Fruit fly (Drosophila melanogaster): Measurements from ENCODE around the gene osa.

Gene osa

DNA sequence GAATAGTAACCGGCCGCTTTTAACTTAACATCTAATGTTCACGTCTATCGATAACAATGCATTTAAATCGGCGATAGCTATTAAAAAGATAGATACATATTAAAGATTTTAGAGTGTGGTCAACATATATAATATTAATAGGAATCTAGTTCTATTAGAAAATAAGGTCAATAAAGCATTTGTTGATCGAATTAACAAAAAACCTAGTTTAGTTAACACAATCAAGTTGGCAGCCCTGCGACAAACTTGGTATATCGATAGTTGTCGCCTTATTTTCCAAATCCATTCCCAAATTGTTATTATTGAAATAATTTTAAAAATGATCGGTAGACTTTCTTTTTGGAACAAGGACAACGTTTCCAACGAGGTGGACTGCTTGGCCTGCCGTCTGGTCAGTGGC, 33.3 kb downstream of the osa start, which contains the start of the genes CG31251 and CG31360:
CG31251 (minus strand) TSS at position 62 of the 400 bp plus-strand sequence.
CG31360 (plus strand) TSS at position 244 of the 400 bp plus-strand sequence.
- TF ChIP-seq psq (optimal IDR thresholded peaks at IDR 0.05) (no peak), Sin3A (optimal IDR thresholded peaks at IDR 0.05) (no peak), ttk (optimal IDR thresholded peaks at IDR 0.05) (no peak), insv (optimal IDR thresholded peaks at IDR 0.05) (no peak), Myc (optimal IDR thresholded peaks at IDR 0.05) (no peak), h (optimal IDR thresholded peaks at IDR 0.05) (no peak)

dm6 chr3R:17682244-17682773, 35.8 kb downstream of the osa start, which contains the start of the genes alt and CG7655:
alt (minus strand) TSS chr3R:17682515.
CG7655 (plus strand) TSS chr3R:17682669.
- TF ChIP-seq h (optimal IDR thresholded peaks at IDR 0.05) (no peak), Sin3A (optimal IDR thresholded peaks at IDR 0.05) (no peak), ttk (optimal IDR thresholded peaks at IDR 0.05) (no peak), insv (optimal IDR thresholded peaks at IDR 0.05) (no peak)

DNA sequence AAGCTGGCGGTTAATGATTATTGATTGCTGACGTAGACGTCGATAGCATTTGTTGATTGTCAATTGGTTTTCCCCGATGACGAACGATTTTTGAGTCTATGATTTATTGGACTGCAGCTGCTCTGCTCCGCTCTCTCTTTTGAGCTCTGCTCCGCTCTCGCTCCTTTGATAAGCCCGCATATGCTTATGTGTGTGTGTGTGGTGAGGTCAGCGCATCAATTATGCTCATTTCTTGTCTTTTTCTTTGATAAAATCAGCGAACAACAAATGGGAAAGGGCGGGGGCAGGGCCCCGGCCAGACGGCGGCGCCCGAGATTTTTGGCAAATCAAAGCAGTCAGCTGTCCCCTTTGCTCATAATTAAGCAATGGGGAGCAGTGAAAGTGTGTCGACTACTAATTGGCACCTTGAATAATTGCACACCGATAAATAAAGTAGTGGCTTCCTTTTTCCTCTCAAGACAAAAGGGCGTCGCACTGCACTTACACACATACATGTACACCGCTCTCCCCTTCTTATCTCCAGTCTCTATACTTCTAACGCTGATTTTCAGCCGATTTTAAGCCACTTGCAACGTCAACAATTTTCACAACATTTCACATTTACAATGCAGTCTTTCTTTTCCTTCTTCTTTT, 36.4 kb downstream of the osa start:
- TF ChIP-seq h (optimal IDR thresholded peaks at IDR 0.05), result no peak
- no peak for TF ChIP-seq ttk (optimal IDR thresholded peaks at IDR 0.05)
- no peak for TF ChIP-seq psq (optimal IDR thresholded peaks at IDR 0.05)
- no peak for TF ChIP-seq Myc (optimal IDR thresholded peaks at IDR 0.05)
- no peak for TF ChIP-seq insv (optimal IDR thresholded peaks at IDR 0.05)
- no peak for TF ChIP-seq Sin3A (optimal IDR thresholded peaks at IDR 0.05)

- no peak for TF ChIP-seq psq (optimal IDR thresholded peaks at IDR 0.05)
Measured at dm6 chr3R:17680639-17681302, 37.4 kb downstream of the osa start.

DNA sequence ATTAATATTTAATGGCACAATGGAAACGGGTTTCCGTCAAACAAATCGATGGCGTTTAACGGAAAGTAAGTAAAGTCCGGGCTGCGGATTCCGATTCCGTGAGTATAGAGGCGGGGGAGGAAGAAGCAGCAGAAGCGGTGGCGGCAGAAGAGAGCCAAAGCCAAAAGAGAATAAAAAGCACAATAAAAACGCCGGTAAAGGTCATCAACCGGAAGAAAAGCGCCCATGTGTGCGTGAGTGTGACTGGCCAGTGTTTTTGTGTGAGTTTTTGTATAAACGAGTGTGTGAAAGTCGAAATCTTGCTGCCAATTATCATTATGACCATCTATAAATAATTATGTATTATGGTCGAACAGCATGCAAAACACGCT, 37.9 kb downstream of the osa start:
- TF ChIP-seq ttk (optimal IDR thresholded peaks at IDR 0.05), result no peak
- TF ChIP-seq psq (optimal IDR thresholded peaks at IDR 0.05), result no peak
- TF ChIP-seq Sin3A (optimal IDR thresholded peaks at IDR 0.05), result no peak
- TF ChIP-seq insv (optimal IDR thresholded peaks at IDR 0.05), result no peak
- TF ChIP-seq h (optimal IDR thresholded peaks at IDR 0.05), result no peak
- no peak for TF ChIP-seq Myc (optimal IDR thresholded peaks at IDR 0.05)

- TF ChIP-seq insv (optimal IDR thresholded peaks at IDR 0.05), result no peak
- no peak for TF ChIP-seq ttk (optimal IDR thresholded peaks at IDR 0.05)
- no peak for TF ChIP-seq Sin3A (optimal IDR thresholded peaks at IDR 0.05)
- TF ChIP-seq h (optimal IDR thresholded peaks at IDR 0.05), result no peak
- no peak for TF ChIP-seq psq (optimal IDR thresholded peaks at IDR 0.05)
- TF ChIP-seq Myc (optimal IDR thresholded peaks at IDR 0.05), result no peak
Measured at dm6 chr3R:17679368-17679997, 38.7 kb downstream of the osa start.

dm6 chr3R:17678138-17678873, 39.8 kb downstream of the osa start:
- TF ChIP-seq ttk (optimal IDR thresholded peaks at IDR 0.05), result no peak
- TF ChIP-seq psq (optimal IDR thresholded peaks at IDR 0.05), result no peak
- no peak for TF ChIP-seq h (optimal IDR thresholded peaks at IDR 0.05)
- no peak for TF ChIP-seq insv (optimal IDR thresholded peaks at IDR 0.05)
- TF ChIP-seq Myc (optimal IDR thresholded peaks at IDR 0.05), result no peak
- no peak for TF ChIP-seq Sin3A (optimal IDR thresholded peaks at IDR 0.05)

- TF ChIP-seq h (optimal IDR thresholded peaks at IDR 0.05) (no peak), insv (optimal IDR thresholded peaks at IDR 0.05) (no peak), Sin3A (optimal IDR thresholded peaks at IDR 0.05) (no peak), psq (optimal IDR thresholded peaks at IDR 0.05) (no peak), ttk (optimal IDR thresholded peaks at IDR 0.05) (no peak), Myc (optimal IDR thresholded peaks at IDR 0.05) (no peak)
Measured at dm6 chr3R:17670857-17671336, 47.3 kb downstream of the osa start, which contains the start of the genes CG7523 and Mps1. CG7523 (minus strand) TSS chr3R:17670895. Mps1 (plus strand) TSS chr3R:17671271.

- TF ChIP-seq h (optimal IDR thresholded peaks at IDR 0.05) (no peak), Myc (optimal IDR thresholded peaks at IDR 0.05) (no peak), psq (optimal IDR thresholded peaks at IDR 0.05) (no peak), insv (optimal IDR thresholded peaks at IDR 0.05) (no peak), ttk (optimal IDR thresholded peaks at IDR 0.05) (no peak), Sin3A (optimal IDR thresholded peaks at IDR 0.05) (no peak)
Measured at dm6 chr3R:17670202-17670856, 47.8 kb downstream of the osa start.

DNA sequence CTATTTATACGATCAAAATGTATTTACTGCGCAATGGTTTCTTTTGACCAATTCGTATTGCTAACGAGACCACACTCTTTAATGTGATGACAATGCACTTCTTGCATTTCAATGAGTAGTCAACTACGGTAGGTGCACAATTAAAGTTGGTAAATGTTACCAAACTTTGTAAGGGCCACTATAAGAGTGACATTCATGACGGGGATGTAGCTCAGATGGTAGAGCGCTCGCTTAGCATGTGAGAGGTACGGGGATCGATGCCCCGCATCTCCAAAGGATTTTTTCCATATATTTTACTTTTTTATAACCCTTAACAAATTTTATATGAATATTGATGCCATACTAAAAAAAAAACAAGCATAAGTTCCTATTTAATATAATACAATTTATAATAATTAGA, 50.2 kb downstream of the osa start:
- TF ChIP-seq Sin3A (optimal IDR thresholded peaks at IDR 0.05) (no peak), Myc (optimal IDR thresholded peaks at IDR 0.05) (no peak), h (optimal IDR thresholded peaks at IDR 0.05) (no peak), insv (optimal IDR thresholded peaks at IDR 0.05) (no peak), psq (optimal IDR thresholded peaks at IDR 0.05) (no peak), ttk (optimal IDR thresholded peaks at IDR 0.05) (no peak)

DNA sequence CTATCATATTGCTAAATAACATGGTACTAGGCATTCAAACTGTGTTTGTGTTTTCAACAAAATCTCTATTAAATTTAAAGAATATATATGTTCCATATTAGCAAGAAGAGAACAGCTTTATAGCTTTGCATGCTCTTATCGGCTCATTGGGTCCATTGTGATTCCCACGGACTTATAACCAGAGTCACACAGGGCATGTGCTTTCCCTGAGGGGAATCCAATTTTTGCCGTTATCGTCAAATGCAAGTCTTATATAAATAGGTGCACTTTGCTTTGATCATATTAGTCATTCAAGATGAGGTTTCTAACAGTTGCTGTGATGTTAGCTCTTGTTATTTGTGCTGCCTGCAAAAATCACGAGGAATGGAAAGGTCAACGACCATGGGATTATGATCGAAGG, 50.9 kb downstream of the osa start, which contains the start of gene CG45045:
CG45045 (plus strand) TSS at position 294 of the 400 bp plus-strand sequence.
- TF ChIP-seq ttk (optimal IDR thresholded peaks at IDR 0.05) (no peak), Myc (optimal IDR thresholded peaks at IDR 0.05) (no peak), insv (optimal IDR thresholded peaks at IDR 0.05) (no peak)

Measured in Kc167 (cell line).